Fruit fly (Drosophila melanogaster) Kc167 (cell line): ENCODE measurements around the gene CG43678.

Experiments used
- Myc ChIP-seq: fragments of >200 bp; optimal IDR thresholded peaks from 2 replicates; lab custom pipeline; 2017; ENCODE audit warnings: missing external identifiers
- Sin3A ChIP-seq: fragments of >200 bp; optimal IDR thresholded peaks from 2 replicates; lab custom pipeline; 2018; ENCODE audit warnings: missing external identifiers
- h ChIP-seq: fragments of >200 bp; optimal IDR thresholded peaks from 3 replicates; lab custom pipeline; 2018; ENCODE audit warnings: missing external identifiers
- insv ChIP-seq: fragments of >200 bp; optimal IDR thresholded peaks from 3 replicates; lab custom pipeline; 2018; ENCODE audit warnings: missing external identifiers
- psq ChIP-seq: fragments of >200 bp; optimal IDR thresholded peaks from 2 replicates; lab custom pipeline; 2017; ENCODE audit warnings: missing external identifiers
- ttk ChIP-seq: sonication (Bioruptor generic); optimal IDR thresholded peaks from 2 replicates; lab custom pipeline; 2017; ENCODE audit warnings: missing external identifiers

dm6 chr3L:15043465-15043864 lies 5.8 kb downstream of the CG43678 start:
- TF ChIP-seq insv (lab: Kevin White, UChicago), result no peak
- no peak for TF ChIP-seq h
- no peak for TF ChIP-seq Sin3A (lab: Kevin White, UChicago)
- TF ChIP-seq psq (lab: Kevin White, UChicago), result no peak
- TF ChIP-seq ttk (lab: Kevin White, UChicago), result no peak
- no peak for TF ChIP-seq Myc
